Fruit fly (Drosophila melanogaster): Measurements from ENCODE around the gene CG42464.
A peak's percentile ranks its signal among the peaks of the same experiment; 100 is the strongest.

CG42464 gene

DNA sequence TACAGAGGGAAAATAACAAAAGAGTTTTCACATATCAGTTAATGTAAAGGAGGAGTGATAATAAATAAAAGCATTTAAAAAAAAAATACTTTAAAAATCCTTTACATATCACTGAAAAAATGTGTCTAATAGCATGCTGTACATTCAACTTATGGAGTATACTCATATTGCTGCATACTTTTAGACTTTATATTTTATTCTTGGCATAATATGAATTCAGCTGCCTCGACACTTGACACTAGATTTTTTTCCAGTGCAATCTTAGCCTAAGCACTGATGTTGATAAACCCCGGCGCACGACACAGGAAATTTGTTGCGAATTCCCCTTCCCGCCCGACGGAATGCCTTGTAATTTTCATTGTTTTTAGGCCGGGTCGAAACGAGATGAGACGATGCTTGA, 41.2 kb downstream of the CG42464 start (continued):
- TF ChIP-seq trh (GFP tag; optimal IDR thresholded peaks at IDR 0.05) = no peak
- TF ChIP-seq dpn (GFP tag; optimal IDR thresholded peaks at IDR 0.05) = peak in 1 of 2 experiments; percentile 14
- TF ChIP-seq cwo (GFP tag; optimal IDR thresholded peaks at IDR 0.05) = peak; percentile 12
- TF ChIP-seq CG8944 (GFP tag; optimal IDR thresholded peaks at IDR 0.05) = no peak
- TF ChIP-seq otp (GFP tag; IDR thresholded peaks at IDR 0.05) = no peak
- TF ChIP-seq Deaf1 (tag; optimal IDR thresholded peaks at IDR 0.05) = no peak
- no peak for TF ChIP-seq CG10431 (GFP tag; optimal IDR thresholded peaks at IDR 0.05)
- TF ChIP-seq Atf3 (GFP tag; optimal IDR thresholded peaks at IDR 0.05) = no peak
- no peak for TF ChIP-seq grn (GFP tag; optimal IDR thresholded peaks at IDR 0.05)
- no peak for TF ChIP-seq H2.0 (GFP tag; IDR thresholded peaks at IDR 0.05)
- TF ChIP-seq Stat92E (GFP tag; optimal IDR thresholded peaks at IDR 0.05) = no peak
- no peak for TF ChIP-seq Sox100B (GFP tag; optimal IDR thresholded peaks at IDR 0.05)
- TF ChIP-seq CG12769 (tag; optimal IDR thresholded peaks at IDR 0.05) = no peak
- TF ChIP-seq CG1792 (GFP tag; optimal IDR thresholded peaks at IDR 0.05) = no peak
- TF ChIP-seq gfzf (GFP tag; optimal IDR thresholded peaks at IDR 0.05) = no peak
- peak; percentile 3 for TF ChIP-seq CG13296 (GFP tag; optimal IDR thresholded peaks at IDR 0.05)
- no peak for TF ChIP-seq C15 (GFP tag; IDR thresholded peaks at IDR 0.05)
- no peak for TF ChIP-seq Dp (GFP tag; optimal IDR thresholded peaks at IDR 0.05)
- peak; percentile 29 for TF ChIP-seq Sox102F (GFP tag; optimal IDR thresholded peaks at IDR 0.05)
- peak; percentile 39 for TF ChIP-seq Fer1 (GFP tag; optimal IDR thresholded peaks at IDR 0.05)
- TF ChIP-seq CG15479 (GFP tag; optimal IDR thresholded peaks at IDR 0.05) = no peak
- no peak for TF ChIP-seq Sin3A (optimal IDR thresholded peaks at IDR 0.05)
- TF ChIP-seq E2f1 (GFP tag; IDR thresholded peaks at IDR 0.05) = no peak
- TF ChIP-seq sima (GFP tag; optimal IDR thresholded peaks at IDR 0.05) = no peak
- TF ChIP-seq abd-A (tag; optimal IDR thresholded peaks at IDR 0.05) = peak; percentile 25
- no peak for TF ChIP-seq CG9609 (GFP tag; optimal IDR thresholded peaks at IDR 0.05)
- no peak for TF ChIP-seq CG7271 (tag; optimal IDR thresholded peaks at IDR 0.05)
- TF ChIP-seq CoRest (tag; optimal IDR thresholded peaks at IDR 0.05) = peak; percentile 12
- no peak for TF ChIP-seq Hr78 (GFP tag; optimal IDR thresholded peaks at IDR 0.05)
- TF ChIP-seq gsb (GFP tag; IDR thresholded peaks at IDR 0.05) = no peak
- TF ChIP-seq CG6689 (GFP tag; IDR thresholded peaks at IDR 0.05) = no peak
- TF ChIP-seq CG16813 (GFP tag; IDR thresholded peaks at IDR 0.05; ENCODE audit: partially characterized antibody) = no peak
- TF ChIP-seq CG2712 (tag; optimal IDR thresholded peaks at IDR 0.05) = no peak
- no peak for TF ChIP-seq Taf1 (GFP tag; IDR thresholded peaks at IDR 0.05)
- no peak for TF ChIP-seq ase (GFP tag; IDR thresholded peaks at IDR 0.05)
- no peak for TF ChIP-seq CG2129 (GFP tag; IDR thresholded peaks at IDR 0.05; ENCODE audit: partially characterized antibody)
- TF ChIP-seq Dfd (GFP tag; optimal IDR thresholded peaks at IDR 0.05) = no peak
- peak; percentile 17 for TF ChIP-seq Xbp1 (GFP tag; optimal IDR thresholded peaks at IDR 0.05)
- TF ChIP-seq CG18764 (GFP tag; optimal IDR thresholded peaks at IDR 0.05) = no peak
- TF ChIP-seq nerfin-1 (tag; optimal IDR thresholded peaks at IDR 0.05) = no peak
- TF ChIP-seq Bteb2 (GFP tag; optimal IDR thresholded peaks at IDR 0.05) = no peak
- no peak for TF ChIP-seq pnt (GFP tag; optimal IDR thresholded peaks at IDR 0.05)
- TF ChIP-seq Aef1 (GFP tag; IDR thresholded peaks at IDR 0.05) = no peak
- no peak for TF ChIP-seq Hmx (GFP tag; optimal IDR thresholded peaks at IDR 0.05)
- no peak for TF ChIP-seq ems (GFP tag; optimal IDR thresholded peaks at IDR 0.05)
- TF ChIP-seq Dip2 (GFP tag; IDR thresholded peaks at IDR 0.05) = no peak
- TF ChIP-seq ac (GFP tag; optimal IDR thresholded peaks at IDR 0.05) = no peak
- no peak for TF ChIP-seq CG9797 (GFP tag; optimal IDR thresholded peaks at IDR 0.05)
- no peak for TF ChIP-seq CG10147 (GFP tag; optimal IDR thresholded peaks at IDR 0.05)
- TF ChIP-seq CG6854 (GFP tag; optimal IDR thresholded peaks at IDR 0.05) = no peak
- TF ChIP-seq HmgZ (tag; optimal IDR thresholded peaks at IDR 0.05) = no peak
- no peak; the same call in 1 of the 2 replicates for TF ChIP-seq vvl (GFP tag; IDR thresholded peaks at IDR 0.05)

Measured in whole organism, embryonic.